Worm (Caenorhabditis elegans): ENCODE results near the gene mrpl-18.

DNA sequence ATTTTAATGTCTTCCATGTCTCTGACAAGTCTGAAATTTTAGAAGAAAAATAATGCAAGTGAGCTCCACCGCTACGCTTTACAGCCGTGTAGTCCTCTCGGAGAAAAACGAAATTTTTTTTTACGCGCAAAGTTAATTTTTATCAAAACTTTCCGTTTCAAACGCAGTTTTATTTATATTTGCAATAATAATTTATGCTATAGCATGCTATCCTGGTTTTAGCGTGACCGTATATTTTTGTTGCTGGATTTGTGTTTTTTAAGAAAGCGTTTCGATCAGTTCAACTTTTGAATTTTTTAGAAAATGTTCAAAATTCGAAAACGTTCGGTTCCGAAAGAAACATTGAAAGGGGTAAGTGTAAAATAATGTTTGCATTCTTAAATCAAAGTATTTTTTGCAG, 46.9 kb downstream of the mrpl-18 start, which contains the start of gene C50C3.1:
- TF ChIP-seq nhr-25 (tag; optimal IDR thresholded peaks at IDR 0.05) (no peak), skn-1 (tag; optimal IDR thresholded peaks at IDR 0.05) (no peak), ztf-4 (tag; optimal IDR thresholded peaks at IDR 0.05) (no peak), nhr-77 (tag; optimal IDR thresholded peaks at IDR 0.05) (no peak), aly-2 (tag; optimal IDR thresholded peaks at IDR 0.05) (no peak), C34F6.9 (tag; optimal IDR thresholded peaks at IDR 0.05) (no peak), ama-1 (optimal IDR thresholded peaks at IDR 0.05) (no peak), egl-27 (tag; optimal IDR thresholded peaks at IDR 0.05) (no peak), lsy-2 (tag; optimal IDR thresholded peaks at IDR 0.05) (no peak), nhr-11 (tag; optimal IDR thresholded peaks at IDR 0.05) (no peak), dmd-4 (tag; optimal IDR thresholded peaks at IDR 0.05) (no peak), snpc-4 (tag; optimal IDR thresholded peaks at IDR 0.05) (no peak)
